Worm (Caenorhabditis elegans) whole organism, dauer: Measurements from ENCODE around the gene srp-2.

ENCODE experiments used
- unc-62 ChIP-seq: sonication (generic microtip); optimal IDR thresholded peaks from 2 replicates; lab custom pipeline; 2017; ENCODE audit warnings: missing biosample characterization, missing genetic modification reagents, missing genetic modification characterization

srp-2 gene

DNA sequence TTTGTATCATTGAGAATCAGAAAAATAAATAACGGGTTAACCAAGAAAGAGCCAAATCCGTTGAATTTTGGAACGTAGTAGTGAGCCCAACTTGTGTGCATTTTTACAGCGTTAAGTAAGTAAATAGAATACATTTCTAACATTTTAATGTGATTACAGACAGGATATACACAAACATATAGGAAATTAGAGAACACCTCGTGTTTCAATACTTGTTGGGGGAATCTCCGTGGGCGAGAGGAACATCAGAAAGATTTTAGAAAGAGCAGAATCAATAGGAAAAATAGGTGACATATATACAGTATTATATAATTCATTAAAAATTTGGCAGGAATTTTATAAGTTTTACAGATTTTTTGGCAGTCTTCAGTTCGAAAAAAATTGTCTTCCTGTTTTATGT is 23.7 kb upstream of the srp-2 start, which contains the start of gene srj-24:
Gene srj-24, minus strand, starts transcription at position 101 of the 400 bp plus-strand sequence.
- TF ChIP-seq unc-62 (GFP tag; lab: Kevin White, UChicago), result no peak

DNA sequence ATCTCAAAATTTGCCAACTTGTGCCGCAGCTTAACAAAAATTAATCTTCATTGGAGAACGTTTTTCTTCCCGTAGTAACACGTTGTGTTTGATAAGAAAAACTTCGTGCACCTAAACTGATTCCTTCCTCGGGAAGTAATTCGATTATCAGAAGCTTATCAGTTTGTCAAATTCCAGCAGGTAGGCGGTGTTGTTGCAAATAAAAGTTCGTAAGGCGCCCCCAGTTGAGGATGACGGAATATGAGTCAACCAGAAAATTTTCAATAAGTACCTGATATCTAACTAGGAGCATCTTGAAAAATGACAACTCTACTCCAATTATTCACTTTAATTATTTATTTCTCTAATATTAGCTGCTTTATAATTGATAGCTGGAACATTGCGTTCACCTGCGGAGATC is 20.6 kb upstream of the srp-2 start, which contains the start of gene C05E4.7:
Gene C05E4.7, plus strand, starts transcription at position 301 of the 400 bp plus-strand sequence.
- TF ChIP-seq unc-62 (GFP tag; lab: Kevin White, UChicago), result no peak

DNA sequence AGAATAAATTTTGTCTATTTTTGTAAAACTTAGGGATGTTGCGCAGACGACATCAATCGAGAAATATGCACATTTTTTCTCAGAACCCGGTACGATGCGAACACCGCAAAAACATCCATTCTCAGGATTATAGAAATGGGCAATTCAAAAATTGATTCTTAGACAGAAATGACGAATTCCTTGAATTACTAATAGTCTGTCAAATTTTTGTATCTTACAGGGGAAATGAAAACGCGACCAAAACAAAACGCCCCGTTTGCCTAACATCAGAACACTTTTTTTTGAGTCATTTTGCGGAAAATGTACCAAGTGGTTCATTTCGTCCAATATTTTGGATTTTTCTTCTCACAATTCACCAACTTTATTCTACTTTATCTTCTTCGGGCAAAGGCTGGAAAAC is 19.1 kb upstream of the srp-2 start, which contains the start of gene str-134:
Gene str-134, plus strand, starts transcription at position 301 of the 400 bp plus-strand sequence.
- TF ChIP-seq unc-62 (GFP tag; lab: Kevin White, UChicago), result no peak

DNA sequence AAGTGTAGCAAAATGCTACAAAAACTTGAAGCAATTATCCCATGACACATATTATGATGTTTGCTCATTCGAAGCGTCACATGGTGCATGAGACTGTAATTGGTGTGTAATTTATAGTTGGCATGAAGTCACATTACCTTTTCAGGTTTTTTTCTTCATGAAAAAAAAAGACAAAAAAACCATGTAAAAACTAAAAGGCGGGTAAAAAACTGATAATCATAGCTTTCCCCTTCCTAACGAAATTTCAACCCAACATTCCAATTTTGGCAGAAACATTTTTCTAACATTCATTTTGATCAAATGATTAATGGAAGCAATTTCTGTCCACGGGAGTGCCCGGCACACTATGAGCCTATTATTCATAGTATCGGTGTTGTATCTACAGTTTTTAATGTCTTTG is 14.4 kb upstream of the srp-2 start, which contains the start of gene sri-4:
Gene sri-4, plus strand, starts transcription at position 301 of the 400 bp plus-strand sequence.
- no peak for TF ChIP-seq unc-62 (GFP tag; lab: Kevin White, UChicago)

DNA sequence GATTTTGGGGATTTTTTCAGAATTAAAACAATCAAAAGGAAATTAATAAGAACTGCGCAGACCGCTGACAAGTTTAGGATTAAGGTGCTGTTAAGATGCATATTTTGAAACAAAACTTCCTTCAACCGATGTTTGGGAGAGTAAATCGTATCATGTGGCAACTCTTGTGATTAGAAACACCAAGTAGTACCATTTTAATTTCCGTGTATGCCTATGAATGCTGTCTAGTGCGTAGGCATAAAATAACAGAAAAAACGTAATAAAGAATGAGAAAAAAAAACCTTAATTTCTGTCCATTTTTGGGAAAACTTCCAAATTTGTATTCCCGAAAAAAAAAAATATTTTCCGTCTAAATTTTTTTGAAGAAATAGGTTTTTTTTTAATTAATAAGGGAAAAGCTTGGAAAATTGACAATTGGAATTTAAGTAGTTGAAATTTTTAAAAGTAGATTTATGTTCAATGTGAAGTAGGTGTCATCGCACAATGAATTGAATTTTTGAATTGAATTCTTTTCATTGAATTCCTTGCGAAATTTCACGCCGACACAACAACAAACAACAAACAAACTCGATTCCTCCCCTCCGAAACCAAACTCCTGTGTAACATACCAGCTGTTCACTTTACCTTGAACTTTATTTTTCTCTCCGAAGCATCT is 9.6 kb upstream of the srp-2 start, which contains the start of the genes str-262 and srp-1:
Gene str-262, minus strand, starts transcription at position 101 of the 655 bp plus-strand sequence.
Gene srp-1, plus strand, starts transcription at position 605 of the 655 bp plus-strand sequence.
- TF ChIP-seq unc-62 (GFP tag; lab: Kevin White, UChicago), result no peak

DNA sequence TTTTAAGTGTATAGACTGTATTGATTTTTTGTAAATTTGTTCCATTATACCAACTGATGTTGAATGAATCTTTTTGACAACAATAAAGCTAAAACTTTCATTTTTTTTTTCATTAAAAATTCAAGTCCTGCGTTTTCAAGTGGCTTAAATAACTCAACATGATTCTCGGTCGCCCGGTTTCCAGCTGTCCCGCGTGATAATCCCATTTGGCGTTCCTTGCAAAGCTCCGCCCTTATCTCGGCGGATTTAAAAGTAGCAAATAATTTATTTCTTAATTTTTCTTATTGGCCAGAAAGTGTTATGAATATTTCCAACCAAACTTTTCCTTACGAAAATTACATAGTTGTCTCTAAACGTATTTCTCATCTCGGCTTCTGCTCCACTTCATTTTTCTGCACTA is 6.3 kb upstream of the srp-2 start, which contains the start of gene str-20:
Gene str-20, plus strand, starts transcription at position 301 of the 400 bp plus-strand sequence.
- TF ChIP-seq unc-62 (GFP tag; lab: Kevin White, UChicago), result no peak

DNA sequence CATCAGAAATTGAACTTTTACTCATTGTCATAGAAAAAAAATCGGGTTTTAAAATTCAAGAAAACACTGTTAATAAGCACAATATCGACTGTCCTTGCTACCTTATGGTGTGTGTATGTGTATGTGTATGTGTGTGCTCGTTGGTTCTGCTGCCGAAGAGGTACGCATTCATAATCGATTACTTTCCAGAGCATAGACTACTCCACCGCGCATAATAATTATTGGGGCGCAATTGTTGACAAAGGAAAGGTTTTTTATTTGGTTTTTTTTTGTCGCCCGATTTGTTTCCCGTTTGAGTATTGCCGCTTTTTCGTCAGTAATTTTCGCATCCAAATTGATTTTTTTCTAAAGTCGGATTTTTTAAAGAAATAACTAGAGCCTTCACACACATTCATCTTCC is 1.2 kb upstream of the srp-2 start, which contains the start of gene C05E4.15:
Gene C05E4.15, minus strand, starts transcription at position 101 of the 400 bp plus-strand sequence.
- no peak for TF ChIP-seq unc-62 (GFP tag; lab: Kevin White, UChicago)

DNA sequence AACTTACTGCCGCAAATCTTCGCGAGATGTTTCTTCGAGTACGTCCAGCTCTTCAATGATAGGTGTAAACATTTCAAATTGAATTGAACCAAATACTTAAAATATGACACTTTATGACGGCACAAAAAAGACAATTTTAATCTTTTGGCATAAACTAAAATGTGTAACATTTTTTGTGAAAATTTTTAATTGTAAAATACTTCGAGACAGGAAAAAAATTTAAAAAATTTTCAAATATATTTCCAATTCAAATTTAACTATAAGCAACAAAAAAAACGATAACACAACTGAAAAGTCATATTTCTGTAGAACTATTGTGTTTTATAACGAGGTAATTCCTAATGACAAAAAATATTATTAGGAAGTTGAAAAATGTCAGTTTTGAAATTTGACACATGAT is 558 bp upstream of the srp-2 start, which contains the start of gene C05E4.12:
Gene C05E4.12, minus strand, starts transcription at position 101 of the 400 bp plus-strand sequence.
- no peak for TF ChIP-seq unc-62 (GFP tag; lab: Kevin White, UChicago)

DNA sequence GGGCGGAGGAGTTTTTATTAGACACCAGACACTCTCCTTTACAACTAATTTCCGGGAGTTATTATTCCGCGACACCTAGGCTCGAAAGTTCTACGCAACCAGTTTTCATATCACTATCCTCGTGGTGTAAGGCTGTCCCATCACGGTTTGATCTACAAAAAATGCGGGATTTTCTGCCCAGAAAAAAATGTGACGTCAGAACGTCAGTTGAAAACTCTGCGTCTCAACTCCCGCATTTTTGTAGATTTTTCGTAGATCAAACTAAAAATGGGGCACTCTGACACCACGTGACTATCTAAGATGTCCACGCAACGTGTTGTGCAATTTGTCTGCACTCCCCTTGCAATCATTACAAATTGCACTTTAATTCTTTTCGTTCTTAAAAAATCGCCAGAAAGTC is 2.3 kb downstream of the srp-2 start, which contains the start of gene str-238:
Gene str-238, plus strand, starts transcription at position 301 of the 400 bp plus-strand sequence.
- TF ChIP-seq unc-62 (GFP tag; lab: Kevin White, UChicago), result no peak

DNA sequence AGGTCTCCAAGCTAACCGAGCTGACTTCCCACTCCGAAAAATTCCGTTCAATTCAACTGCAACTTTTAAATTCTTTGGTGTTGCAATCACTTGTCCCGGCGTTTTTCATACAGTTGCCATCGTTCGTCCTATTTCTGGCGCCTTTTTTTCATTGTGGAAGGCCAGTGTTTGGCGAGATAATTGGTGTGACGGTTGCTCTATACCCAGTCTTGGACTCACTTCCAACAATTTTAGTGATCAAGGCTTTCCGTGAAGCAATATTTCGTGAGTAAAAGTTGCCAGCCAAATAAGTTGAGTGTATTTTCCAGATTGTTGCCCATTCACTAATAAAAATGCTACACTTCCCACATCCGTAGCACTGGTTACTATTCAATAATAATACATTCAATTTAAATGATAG is 9.8 kb downstream of the srp-2 start:
- no peak for TF ChIP-seq unc-62 (GFP tag; lab: Kevin White, UChicago)

DNA sequence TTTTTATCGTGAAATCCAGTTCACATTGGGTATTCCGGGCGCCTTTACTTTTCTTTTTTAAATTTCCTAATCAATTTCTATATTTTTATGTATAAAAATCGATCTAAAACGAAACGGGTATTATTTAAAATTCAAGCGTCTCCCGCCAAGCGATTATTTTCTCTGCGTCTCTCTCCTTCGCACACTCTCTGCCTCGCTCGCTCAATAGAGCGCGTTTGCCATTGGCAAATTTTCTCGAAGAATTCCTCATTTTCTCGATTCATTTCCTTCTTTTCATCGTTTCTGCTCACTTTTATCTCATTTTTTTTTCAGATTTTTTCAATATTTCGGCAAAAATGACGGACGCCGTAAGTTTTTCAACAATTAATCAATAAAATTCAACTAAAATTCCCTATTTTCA is 10.8 kb downstream of the srp-2 start, which contains the start of gene sti-1:
Gene sti-1, plus strand, starts transcription at position 263 of the 400 bp plus-strand sequence.
- no peak for TF ChIP-seq unc-62 (GFP tag; lab: Kevin White, UChicago)

DNA sequence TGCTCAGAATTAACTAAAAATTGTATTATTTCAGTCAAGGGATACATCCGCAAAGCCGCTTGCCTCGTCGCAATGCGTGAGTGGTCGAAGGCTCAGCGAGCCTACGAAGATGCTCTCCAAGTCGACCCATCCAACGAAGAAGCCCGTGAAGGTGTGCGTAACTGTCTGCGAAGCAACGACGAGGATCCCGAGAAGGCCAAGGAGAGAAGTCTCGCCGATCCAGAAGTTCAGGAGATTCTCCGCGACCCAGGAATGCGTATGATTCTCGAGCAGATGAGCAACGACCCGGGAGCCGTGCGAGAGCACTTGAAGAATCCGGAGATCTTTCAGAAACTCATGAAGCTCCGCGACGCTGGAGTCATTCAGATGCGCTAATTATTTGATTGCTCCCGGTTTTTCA is 11.9 kb downstream of the srp-2 start:
- no peak for TF ChIP-seq unc-62 (GFP tag; lab: Kevin White, UChicago)

DNA sequence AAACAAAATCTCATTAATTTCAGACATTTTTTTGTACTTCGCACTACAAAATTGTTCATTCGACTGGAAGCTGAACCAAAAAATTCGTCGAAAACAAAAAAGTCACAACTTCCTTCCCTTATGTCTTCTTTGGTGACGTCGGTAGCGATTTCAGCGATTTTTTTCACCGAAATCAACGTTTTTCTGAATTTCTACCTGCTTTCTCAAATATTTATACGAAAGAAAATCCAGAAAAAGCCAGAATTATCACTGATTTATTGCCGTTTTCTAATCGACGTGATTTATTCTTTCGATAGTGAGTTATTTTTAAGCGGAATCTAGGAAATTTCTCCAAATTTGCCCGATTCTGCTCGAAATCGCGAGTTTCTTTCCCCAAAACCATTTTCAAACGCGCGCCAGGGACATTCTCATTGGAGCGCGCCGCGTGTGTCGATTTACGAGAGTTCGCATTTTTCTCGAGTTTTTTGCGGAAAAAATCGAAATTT is 12.5 kb downstream of the srp-2 start, which contains the start of gene srbc-58:
Gene srbc-58, plus strand, starts transcription at position 121 of the 485 bp plus-strand sequence.
- TF ChIP-seq unc-62 (GFP tag; lab: Kevin White, UChicago), result no peak

DNA sequence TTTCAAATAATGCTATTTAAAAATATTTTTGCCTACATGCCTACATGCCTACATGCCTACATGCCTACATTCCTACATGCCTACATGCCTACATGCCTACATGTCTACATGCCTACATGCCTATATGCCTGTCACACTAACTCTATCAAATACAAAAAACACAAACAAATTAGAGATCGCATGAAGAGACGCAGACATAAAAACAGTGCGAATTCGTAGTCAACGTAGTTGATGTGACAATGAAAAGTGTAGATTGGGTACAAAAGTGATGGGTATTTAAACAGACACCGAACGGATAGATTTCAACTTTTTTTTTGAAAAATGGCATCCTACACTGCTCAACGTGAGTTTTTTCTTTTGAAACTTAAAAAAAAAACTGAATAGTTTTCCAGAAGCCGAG is 14.8 kb downstream of the srp-2 start, which contains the start of gene R09E12.9:
Gene R09E12.9, plus strand, starts transcription at position 316 of the 400 bp plus-strand sequence.
- no peak for TF ChIP-seq unc-62 (GFP tag; lab: Kevin White, UChicago)

DNA sequence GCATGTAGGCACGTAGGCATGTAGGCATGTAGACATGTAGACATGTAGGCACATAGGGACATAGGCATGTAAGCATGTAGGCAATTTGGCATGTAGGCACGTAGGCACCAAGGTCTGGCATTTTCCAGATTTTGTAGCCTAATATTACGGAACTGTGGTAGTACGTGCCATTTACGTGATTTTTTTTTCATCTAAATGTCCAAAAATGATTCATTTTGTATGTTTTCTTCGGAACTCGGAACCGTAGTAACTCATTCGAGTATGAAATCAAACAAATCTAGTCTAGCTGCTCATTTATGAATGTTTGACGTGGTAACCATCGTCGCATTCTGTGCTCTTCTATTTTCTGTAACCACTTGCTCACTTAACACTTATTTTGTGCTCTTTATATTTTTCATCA is 15.9 kb downstream of the srp-2 start, which contains the start of gene srbc-59:
Gene srbc-59, plus strand, starts transcription at position 301 of the 400 bp plus-strand sequence.
- no peak for TF ChIP-seq unc-62 (GFP tag; lab: Kevin White, UChicago)

DNA sequence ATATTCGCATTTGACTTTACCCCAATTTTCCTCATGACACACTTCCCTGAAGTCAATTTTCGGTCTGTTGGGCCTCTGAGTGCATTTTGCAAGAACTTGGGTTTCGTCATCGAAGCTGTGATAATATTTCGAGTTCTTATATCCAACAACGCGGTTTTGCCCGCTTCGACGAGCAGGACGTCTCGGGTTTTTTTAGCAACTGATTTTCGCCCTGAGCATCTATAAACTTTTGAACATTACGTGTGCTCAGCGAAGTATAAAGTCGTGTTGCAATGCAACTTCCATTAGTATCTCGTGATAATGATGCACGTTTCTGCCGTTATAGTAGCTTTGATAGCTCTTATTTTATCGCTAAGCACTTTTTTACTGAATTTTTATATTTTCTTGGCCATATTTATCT is 17.6 kb downstream of the srp-2 start, which contains the start of gene srbc-60:
Gene srbc-60, plus strand, starts transcription at position 301 of the 400 bp plus-strand sequence.
- no peak for TF ChIP-seq unc-62 (GFP tag; lab: Kevin White, UChicago)
